Worm (Caenorhabditis elegans): ENCODE measurements around the gene pll-1.
"Not testable (repeated sequence)": the region's sequence is repeated elsewhere in the genome, so short reads cannot be mapped to it uniquely, and the experiment has no call there.

DNA sequence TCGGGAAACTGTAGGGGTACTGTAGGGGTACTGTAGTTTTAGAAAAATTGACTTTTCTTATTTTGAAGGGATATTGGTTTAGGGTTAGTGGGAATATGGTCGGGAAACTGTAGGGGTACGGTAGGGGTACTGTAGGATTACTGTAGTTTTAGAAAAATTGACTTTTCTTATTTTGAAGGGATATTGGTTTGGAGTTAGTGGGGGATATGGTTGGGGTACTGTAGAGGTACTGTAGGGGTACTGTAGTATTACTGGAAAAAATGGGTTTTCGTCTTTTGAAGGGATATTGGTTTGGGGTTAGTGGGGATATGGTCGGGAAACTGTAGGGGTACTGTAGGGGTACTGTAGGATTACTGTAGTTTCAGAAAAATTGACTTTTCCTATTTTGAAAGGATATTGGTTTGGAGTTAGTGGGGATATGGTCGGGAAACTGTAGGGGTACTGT is 49.6 kb downstream of the pll-1 start:
- not testable (repeated sequence) for TF ChIP-seq mep-1 (tag; optimal IDR thresholded peaks at IDR 0.05); nhr-77 (tag; optimal IDR thresholded peaks at IDR 0.05); tbx-2 (tag; optimal IDR thresholded peaks at IDR 0.05); zip-4 (GFP tag; optimal IDR thresholded peaks at IDR 0.05); ceh-8 (GFP tag; optimal IDR thresholded peaks at IDR 0.05); ztf-11 (tag; optimal IDR thresholded peaks at IDR 0.05); nhr-76 (tag; optimal IDR thresholded peaks at IDR 0.05); snu-23 (GFP tag; optimal IDR thresholded peaks at IDR 0.05); egl-13 (tag; optimal IDR thresholded peaks at IDR 0.05); elt-3 (tag; optimal IDR thresholded peaks at IDR 0.05); hpl-2 (GFP tag; optimal IDR thresholded peaks at IDR 0.05); alr-1 (tag; optimal IDR thresholded peaks at IDR 0.05; ENCODE audit: borderline replicate concordance); ceh-82 (tag; optimal IDR thresholded peaks at IDR 0.05); lin-14 (GFP tag; optimal IDR thresholded peaks at IDR 0.05)

All from whole organism, L1 larva.